Worm (Caenorhabditis elegans): ENCODE data around the gene his-2.

DNA sequence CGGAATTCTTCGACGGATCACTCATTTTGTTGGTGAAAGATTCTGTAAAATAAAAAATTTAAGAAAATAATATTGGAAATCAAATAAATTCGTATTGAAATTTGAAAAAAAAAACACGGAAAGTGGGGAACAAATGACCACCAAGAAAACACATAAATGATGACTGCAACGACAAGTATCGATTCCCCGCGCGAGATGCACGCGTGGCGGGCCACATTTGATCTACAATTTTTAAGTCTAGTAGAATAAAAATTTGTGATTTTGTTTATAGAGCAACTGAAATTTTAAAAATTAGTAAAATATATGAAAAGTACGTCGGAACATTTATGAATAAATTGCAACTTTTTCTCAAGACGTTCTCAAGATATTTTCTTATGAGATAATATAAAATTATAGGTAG, 12.9 kb upstream of the his-2 start, which contains the start of gene F14H3.4:
- TF ChIP-seq ama-1 (optimal IDR thresholded peaks at IDR 0.05) (no peak), flt-1 (GFP tag; IDR thresholded peaks at IDR 0.05) (no peak), hmbx-1 (tag; optimal IDR thresholded peaks at IDR 0.05) (no peak), tra-4 (tag; optimal IDR thresholded peaks at IDR 0.05) (no peak), B0310.2 (tag; optimal IDR thresholded peaks at IDR 0.05) (no peak), ets-7 (tag; optimal IDR thresholded peaks at IDR 0.05) (no peak), F13C5.2 (tag; optimal IDR thresholded peaks at IDR 0.05) (no peak), ceh-13 (GFP tag; optimal IDR thresholded peaks at IDR 0.05) (no peak), hnd-1 (tag; optimal IDR thresholded peaks at IDR 0.05) (no peak), scrt-1 (GFP tag; IDR thresholded peaks at IDR 0.05) (no peak)

Measured in whole organism, early embryonic.